Worm (Caenorhabditis elegans) whole organism, young adult: ENCODE results near the gene eyg-1.

Experiments used
- C17E4.6 ChIP-seq: fragments of 200-800 bp; sonication (Bioruptor generic); IDR thresholded peaks from 2 replicates; pipeline ENCODE4 v1.3.6; 2022; ENCODE audit warnings: missing genetic modification reagents, missing genetic modification characterization, missing compliant biosample characterization
- ama-1 ChIP-seq, 3 experiments: fragments of 150-350 bp in 1 of 3; sonication (generic microtip) in 2 of 3; optimal IDR thresholded peaks; 2 replicates each; lab custom pipeline; 2014 to 2018; ENCODE audit warnings: missing biosample characterization in 2 of 3, missing genetic modification characterization in 2 of 3, missing genetic modification reagents in 2 of 3
- attf-6 ChIP-seq: fragments of 200-800 bp; sonication (Bioruptor generic); IDR thresholded peaks from 2 replicates; pipeline ENCODE4 v1.3.6; 2022; ENCODE audit warnings: missing genetic modification reagents, missing genetic modification characterization, missing compliant biosample characterization
- ceh-58 ChIP-seq: fragments of 200-800 bp; sonication (Bioruptor generic); IDR thresholded peaks from 2 replicates; pipeline ENCODE4 v1.3.6; 2022; ENCODE audit warnings: missing genetic modification characterization, missing compliant biosample characterization
- efl-1 ChIP-seq: fragments of 150-350 bp; optimal IDR thresholded peaks from 2 replicates; lab custom pipeline; 2014; ENCODE audit warnings: missing biosample characterization, missing genetic modification reagents, missing genetic modification characterization
- hlh-12 ChIP-seq: sonication (generic microtip); optimal IDR thresholded peaks from 2 replicates; lab custom pipeline; 2016; ENCODE audit warnings: missing genetic modification characterization, missing compliant biosample characterization
- hlh-26 ChIP-seq: fragments of 200-800 bp; sonication (Bioruptor generic); conservative IDR thresholded peaks from 2 replicates; pipeline ENCODE4 v1.3.6; 2022; ENCODE audit warnings: missing genetic modification reagents, missing genetic modification characterization, missing compliant biosample characterization
- let-526 ChIP-seq: fragments of 200-800 bp; sonication (Bioruptor generic); IDR thresholded peaks from 2 replicates; pipeline ENCODE4 v1.3.6; 2022; ENCODE audit warnings: missing genetic modification reagents, missing genetic modification characterization, missing compliant biosample characterization
- nfya-1 ChIP-seq: sonication (generic microtip); optimal IDR thresholded peaks from 2 replicates; lab custom pipeline; 2017; ENCODE audit warnings: antibody characterized with exemption, missing compliant biosample characterization, missing genetic modification characterization, borderline replicate concordance; ENCODE audit not compliant: insufficient read depth
- rec-8 ChIP-seq, 2 experiments: sonication (generic microtip); optimal IDR thresholded peaks; 2 replicates each; lab custom pipeline; 2016; ENCODE audit warnings: mild to moderate bottlenecking in 2 of 2, missing genetic modification characterization in 2 of 2, missing genetic modification reagents in 2 of 2, missing genotype in 2 of 2, missing biosample characterization in 1 of 2, missing compliant biosample characterization in 1 of 2, moderate library complexity in 1 of 2
- zim-3 ChIP-seq: sonication (generic microtip); optimal IDR thresholded peaks from 2 replicates; lab custom pipeline; 2017; ENCODE audit warnings: mild to moderate bottlenecking, missing genetic modification characterization, moderate library complexity, missing compliant biosample characterization
- ztf-22 ChIP-seq: fragments of 200-800 bp; sonication (Bioruptor generic); optimal IDR thresholded peaks from 2 replicates; lab custom pipeline; 2018; ENCODE audit warnings: mild to moderate bottlenecking, missing genetic modification characterization, moderate library complexity, missing compliant biosample characterization
- ztf-25 ChIP-seq: fragments of 200-800 bp; sonication (Bioruptor generic); IDR thresholded peaks from 2 replicates; pipeline ENCODE4 v1.3.6; 2022; ENCODE audit warnings: missing genetic modification reagents, missing genetic modification characterization, missing compliant biosample characterization
- ztf-3 ChIP-seq: fragments of 200-800 bp; sonication (Bioruptor generic); optimal IDR thresholded peaks from 2 replicates; lab custom pipeline; 2018; ENCODE audit warnings: mild to moderate bottlenecking, missing genetic modification characterization, missing compliant biosample characterization

- no peak for TF ChIP-seq rec-8 (tag; optimal IDR thresholded peaks at IDR 0.05; lab: Kevin White, UChicago)
- no peak for TF ChIP-seq let-526
- TF ChIP-seq hlh-26 (GFP tag; lab: Robert Waterston, UW) = no peak
- TF ChIP-seq ama-1 (optimal IDR thresholded peaks at IDR 0.05; lab: Kevin White, UChicago) = no peak
- TF ChIP-seq ama-1 (GFP tag; optimal IDR thresholded peaks at IDR 0.05; lab: Kevin White, UChicago) = no peak
- TF ChIP-seq attf-6 (GFP tag; lab: Robert Waterston, UW) = no peak
- TF ChIP-seq nfya-1 (tag; lab: Kevin White, UChicago) = no peak
- no peak for TF ChIP-seq C17E4.6 (GFP tag; lab: Robert Waterston, UW)
- TF ChIP-seq efl-1 (GFP tag; lab: Kevin White, UChicago) = no peak
- no peak for TF ChIP-seq hlh-12 (tag; lab: Kevin White, UChicago)
- TF ChIP-seq zim-3 = no peak
- TF ChIP-seq ceh-58 (GFP tag; lab: Robert Waterston, UW) = no peak
- no peak for TF ChIP-seq ztf-3 (GFP tag; lab: Kevin White, UChicago)
- no peak for TF ChIP-seq ztf-22 (GFP tag; lab: Kevin White, UChicago)
- TF ChIP-seq ztf-25 (GFP tag; lab: Robert Waterston, UW) = no peak
Measured at ce11 chrII:9787395-9788152, 40.2 kb downstream of the eyg-1 start, which contains the start of gene cyp-13A2.
